Worm (Caenorhabditis elegans) whole organism, young adult: ENCODE results near the gene F13H10.1.

ENCODE experiments used
- D2030.7 ChIP-seq: fragments of 200-800 bp; sonication (Bioruptor generic); IDR thresholded peaks from 2 replicates; pipeline ENCODE4 v1.3.6; 2022; ENCODE audit warnings: missing genetic modification reagents, missing genetic modification characterization, missing compliant biosample characterization
- F10E7.11 ChIP-seq: sonication (generic microtip); optimal IDR thresholded peaks from 2 replicates; lab custom pipeline; 2017; ENCODE audit warnings: mild to moderate bottlenecking, missing genetic modification characterization, moderate library complexity, missing compliant biosample characterization
- F22D6.2 ChIP-seq: sonication (generic microtip); optimal IDR thresholded peaks from 2 replicates; lab custom pipeline; 2016; ENCODE audit warnings: mild to moderate bottlenecking, missing genetic modification characterization, missing compliant biosample characterization
- F23B12.7 ChIP-seq: sonication (generic microtip); optimal IDR thresholded peaks from 2 replicates; lab custom pipeline; 2017; ENCODE audit warnings: missing genetic modification characterization, mild to moderate bottlenecking, missing compliant biosample characterization, antibody characterized with exemption, moderate library complexity; ENCODE audit not compliant: insufficient read depth
- F39B2.1 ChIP-seq: fragments of 200-800 bp; sonication (Bioruptor generic); IDR thresholded peaks from 2 replicates; pipeline ENCODE4 v1.3.6; 2022; ENCODE audit warnings: missing genetic modification reagents, missing genetic modification characterization, missing compliant biosample characterization
- F52B5.7 ChIP-seq: sonication (generic microtip); optimal IDR thresholded peaks from 2 replicates; lab custom pipeline; 2016; ENCODE audit warnings: mild to moderate bottlenecking, missing genetic modification characterization, missing compliant biosample characterization
- T07F8.4 ChIP-seq: sonication (generic microtip); optimal IDR thresholded peaks from 2 replicates; lab custom pipeline; 2016; ENCODE audit warnings: mild to moderate bottlenecking, missing genetic modification characterization, moderate library complexity, missing compliant biosample characterization
- T26A5.8 ChIP-seq: sonication (generic microtip); optimal IDR thresholded peaks from 2 replicates; lab custom pipeline; 2016; ENCODE audit warnings: missing genetic modification characterization, missing compliant biosample characterization
- Y56A3A.18 ChIP-seq: fragments of 200-800 bp; sonication (Bioruptor generic); IDR thresholded peaks from 2 replicates; pipeline ENCODE4 v1.3.6; 2022; ENCODE audit warnings: missing genetic modification reagents, missing genetic modification characterization, missing compliant biosample characterization
- Y95B8A.8 ChIP-seq: fragments of 200-800 bp; sonication (Bioruptor generic); IDR thresholded peaks from 2 replicates; pipeline ENCODE4 v1.3.6; 2022; ENCODE audit warnings: missing genetic modification reagents, missing genetic modification characterization, missing compliant biosample characterization
- ZK185.1 ChIP-seq: sonication (generic microtip); optimal IDR thresholded peaks from 2 replicates; lab custom pipeline; 2016; ENCODE audit warnings: mild to moderate bottlenecking, missing genetic modification characterization, missing compliant biosample characterization; ENCODE audit not compliant: poor library complexity, severe bottlenecking
- atf-7 ChIP-seq: sonication (generic microtip); optimal IDR thresholded peaks from 2 replicates; lab custom pipeline; 2017; ENCODE audit warnings: mild to moderate bottlenecking, missing genetic modification characterization, missing compliant biosample characterization
- athp-1 ChIP-seq: sonication (generic microtip); optimal IDR thresholded peaks from 2 replicates; lab custom pipeline; 2017; ENCODE audit warnings: mild to moderate bottlenecking, missing genetic modification characterization, missing compliant biosample characterization
- ccch-3 ChIP-seq: fragments of 200-800 bp; sonication (Bioruptor generic); optimal IDR thresholded peaks from 2 replicates; lab custom pipeline; 2018; ENCODE audit warnings: mild to moderate bottlenecking, missing genetic modification characterization, missing compliant biosample characterization
- cebp-1 ChIP-seq, 2 experiments: fragments of 200-800 bp in 1 of 2; sonication (Bioruptor generic) in 1 of 2; sonication (generic microtip) in 1 of 2; IDR thresholded peaks in 1 of 2; optimal IDR thresholded peaks in 1 of 2; 2 replicates each; pipeline versions ENCODE4 v1.3.6 to Lab custom; 2017 to 2022; ENCODE audit warnings: missing compliant biosample characterization in 2 of 2, missing genetic modification characterization in 2 of 2, mild to moderate bottlenecking in 1 of 2, missing genetic modification reagents in 1 of 2, moderate library complexity in 1 of 2
- ceh-100 ChIP-seq: fragments of 200-800 bp; sonication (Bioruptor generic); IDR thresholded peaks from 2 replicates; pipeline ENCODE4 v1.3.6; 2022; ENCODE audit warnings: missing genetic modification reagents, missing genetic modification characterization, missing compliant biosample characterization
- ceh-27 ChIP-seq: fragments of 200-800 bp; sonication (Bioruptor generic); optimal IDR thresholded peaks from 2 replicates; lab custom pipeline; 2018; ENCODE audit warnings: mild to moderate bottlenecking, missing genetic modification characterization, moderate library complexity, missing compliant biosample characterization
- dox-1 ChIP-seq: fragments of 200-800 bp; sonication (Bioruptor generic); IDR thresholded peaks from 2 replicates; pipeline ENCODE4 v1.3.6; 2022; ENCODE audit warnings: missing genetic modification reagents, missing genetic modification characterization, missing compliant biosample characterization
- egl-44 ChIP-seq: fragments of 200-800 bp; sonication (Bioruptor generic); IDR thresholded peaks from 2 replicates; pipeline ENCODE4 v1.3.6; 2022; ENCODE audit warnings: missing genetic modification reagents, missing genetic modification characterization, missing compliant biosample characterization
- hrde-1 ChIP-seq: sonication (generic microtip); optimal IDR thresholded peaks from 2 replicates; lab custom pipeline; 2016; ENCODE audit warnings: missing genetic modification characterization, mild to moderate bottlenecking, missing compliant biosample characterization, moderate library complexity, missing genotype, missing genetic modification reagents, borderline replicate concordance
- let-607 ChIP-seq, 2 experiments: fragments of 200-800 bp in 1 of 2; sonication (Bioruptor generic) in 1 of 2; sonication (generic microtip) in 1 of 2; optimal IDR thresholded peaks; 2 replicates each; lab custom pipeline; 2016 to 2018; ENCODE audit warnings: mild to moderate bottlenecking in 2 of 2, missing compliant biosample characterization in 2 of 2, missing genetic modification characterization in 2 of 2, moderate library complexity in 2 of 2, missing genotype in 1 of 2
- lin-26 ChIP-seq: fragments of 200-800 bp; sonication (Bioruptor generic); IDR thresholded peaks from 2 replicates; pipeline ENCODE4 v1.3.6; 2022; ENCODE audit warnings: missing genetic modification reagents, missing genetic modification characterization, missing compliant biosample characterization
- lir-1 ChIP-seq: fragments of 200-800 bp; sonication (Bioruptor generic); conservative IDR thresholded peaks from 2 replicates; pipeline ENCODE4 v1.3.6; 2022; ENCODE audit warnings: missing genetic modification reagents, missing genetic modification characterization, missing compliant biosample characterization
- lsy-27 ChIP-seq: sonication (generic microtip); optimal IDR thresholded peaks from 2 replicates; lab custom pipeline; 2017; ENCODE audit warnings: missing genetic modification characterization, mild to moderate bottlenecking, missing compliant biosample characterization, antibody characterized with exemption, missing genotype, borderline replicate concordance; ENCODE audit not compliant: insufficient read depth
- madf-8 ChIP-seq: fragments of 200-800 bp; sonication (Bioruptor generic); conservative IDR thresholded peaks from 2 replicates; pipeline ENCODE4 v1.3.6; 2022; ENCODE audit warnings: missing genetic modification reagents, missing genetic modification characterization, missing compliant biosample characterization
- nfya-2 ChIP-seq: fragments of 200-800 bp; sonication (Bioruptor generic); IDR thresholded peaks from 2 replicates; pipeline ENCODE4 v1.3.6; 2022; ENCODE audit warnings: missing genetic modification reagents, missing genetic modification characterization, missing compliant biosample characterization
- nhr-90 ChIP-seq: sonication (generic microtip); optimal IDR thresholded peaks from 2 replicates; lab custom pipeline; 2016; ENCODE audit warnings: missing genotype, mild to moderate bottlenecking, missing genetic modification characterization, missing compliant biosample characterization
- sdz-38 ChIP-seq: sonication (generic microtip); optimal IDR thresholded peaks from 2 replicates; lab custom pipeline; 2016; ENCODE audit warnings: missing genotype, missing genetic modification characterization, missing compliant biosample characterization
- snpc-4 ChIP-seq, 5 experiments: fragments of 150-350 bp in 1 of 5; sonication (generic microtip) in 4 of 5; optimal IDR thresholded peaks; 2 replicates each; lab custom pipeline; 2014 to 2018; ENCODE audit warnings: missing genetic modification characterization in 5 of 5, missing biosample characterization in 3 of 5, antibody characterized with exemption in 2 of 5, mild to moderate bottlenecking in 2 of 5, missing compliant biosample characterization in 2 of 5, missing genotype in 2 of 5, moderate library complexity in 2 of 5, missing genetic modification reagents in 1 of 5
- sptf-2 ChIP-seq: fragments of 200-800 bp; sonication (Bioruptor generic); optimal IDR thresholded peaks from 2 replicates; lab custom pipeline; 2018; ENCODE audit warnings: mild to moderate bottlenecking, missing genetic modification characterization, missing compliant biosample characterization
- tbx-9 ChIP-seq: sonication (generic microtip); optimal IDR thresholded peaks from 2 replicates; lab custom pipeline; 2016; ENCODE audit warnings: borderline replicate concordance, missing genetic modification characterization, inconsistent platforms, missing compliant biosample characterization
- unc-130 ChIP-seq: sonication (generic microtip); optimal IDR thresholded peaks from 2 replicates; lab custom pipeline; 2016; ENCODE audit warnings: missing genetic modification reagents, missing genetic modification characterization, missing compliant biosample characterization
- ztf-25 ChIP-seq: fragments of 200-800 bp; sonication (Bioruptor generic); IDR thresholded peaks from 2 replicates; pipeline ENCODE4 v1.3.6; 2022; ENCODE audit warnings: missing genetic modification reagents, missing genetic modification characterization, missing compliant biosample characterization
- ztf-28 ChIP-seq: fragments of 200-800 bp; sonication (Bioruptor generic); IDR thresholded peaks from 2 replicates; pipeline ENCODE4 v1.3.6; 2022; ENCODE audit warnings: missing genetic modification reagents, missing genetic modification characterization, missing compliant biosample characterization
- ztf-3 ChIP-seq: fragments of 200-800 bp; sonication (Bioruptor generic); optimal IDR thresholded peaks from 2 replicates; lab custom pipeline; 2018; ENCODE audit warnings: mild to moderate bottlenecking, missing genetic modification characterization, missing compliant biosample characterization

Gene F13H10.1

DNA sequence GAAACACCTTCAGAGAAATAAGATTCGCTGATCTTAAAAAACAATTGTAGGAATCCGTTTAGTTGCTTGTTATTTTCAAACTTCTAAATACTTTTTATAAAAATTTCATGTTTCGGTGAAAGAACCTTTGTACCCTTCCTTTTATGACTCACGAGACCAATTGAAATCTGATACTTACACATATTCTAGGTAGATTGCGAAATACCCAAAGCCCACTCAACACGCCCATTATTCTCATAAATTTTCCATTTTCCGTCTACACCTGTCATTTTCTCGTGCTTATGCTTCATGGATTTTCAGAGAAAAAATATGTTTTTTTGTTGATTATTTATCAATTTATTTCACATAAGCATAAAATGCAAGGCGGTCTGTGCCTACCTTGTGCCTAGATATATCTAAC lies 2.0 kb downstream of the F13H10.1 start:
- TF ChIP-seq lsy-27 (tag; lab: Kevin White, UChicago), result no peak
- TF ChIP-seq cebp-1 (GFP tag; IDR thresholded peaks at IDR 0.05; lab: Robert Waterston, UW), result peak; percentile 76
- TF ChIP-seq cebp-1 (tag; optimal IDR thresholded peaks at IDR 0.05; lab: Kevin White, UChicago), result peak; percentile 94
- no peak for TF ChIP-seq egl-44 (GFP tag; lab: Robert Waterston, UW)

DNA sequence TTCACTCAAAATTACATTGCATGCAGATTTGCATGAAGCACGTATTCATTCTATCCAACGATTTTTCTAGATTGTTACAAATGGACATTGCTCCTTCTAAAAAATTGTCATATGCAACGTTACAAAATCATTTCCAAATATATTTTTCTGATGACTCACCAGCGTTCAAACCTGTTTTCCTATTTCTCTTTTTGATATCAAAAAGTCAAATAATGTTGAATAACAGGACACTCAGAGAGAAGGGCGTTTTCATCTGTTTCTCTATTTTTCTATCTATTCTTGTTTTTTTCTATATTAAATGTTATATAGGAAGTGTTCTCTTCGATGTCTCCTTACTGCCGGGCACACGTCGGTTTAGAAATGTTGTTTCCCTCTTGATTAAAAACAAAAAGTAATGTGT lies 2.5 kb downstream of the F13H10.1 start:
- no peak for TF ChIP-seq lir-1 (GFP tag; lab: Robert Waterston, UW)
- no peak for TF ChIP-seq F39B2.1 (GFP tag; lab: Robert Waterston, UW)
- TF ChIP-seq Y95B8A.8 (GFP tag; lab: Robert Waterston, UW), result no peak
- no peak for TF ChIP-seq ztf-28 (GFP tag; lab: Robert Waterston, UW)
- TF ChIP-seq ceh-100, result no peak
- no peak for TF ChIP-seq sdz-38 (tag; lab: Kevin White, UChicago)
- no peak for TF ChIP-seq ztf-3 (GFP tag; lab: Kevin White, UChicago)
- no peak for TF ChIP-seq nfya-2 (GFP tag; lab: Robert Waterston, UW)
- TF ChIP-seq ztf-25 (GFP tag; lab: Robert Waterston, UW), result no peak
- TF ChIP-seq unc-130 (GFP tag; lab: Kevin White, UChicago), result no peak
- TF ChIP-seq nhr-90 (tag; lab: Kevin White, UChicago), result no peak
- no peak for TF ChIP-seq athp-1 (tag; lab: Kevin White, UChicago)
- no peak for TF ChIP-seq F52B5.7 (tag; lab: Kevin White, UChicago)
- TF ChIP-seq ccch-3 (GFP tag; lab: Kevin White, UChicago), result no peak
- TF ChIP-seq F22D6.2, result no peak
- TF ChIP-seq T26A5.8 (tag; lab: Kevin White, UChicago), result no peak
- no peak for TF ChIP-seq ZK185.1
- TF ChIP-seq tbx-9 (tag; lab: Kevin White, UChicago), result no peak

DNA sequence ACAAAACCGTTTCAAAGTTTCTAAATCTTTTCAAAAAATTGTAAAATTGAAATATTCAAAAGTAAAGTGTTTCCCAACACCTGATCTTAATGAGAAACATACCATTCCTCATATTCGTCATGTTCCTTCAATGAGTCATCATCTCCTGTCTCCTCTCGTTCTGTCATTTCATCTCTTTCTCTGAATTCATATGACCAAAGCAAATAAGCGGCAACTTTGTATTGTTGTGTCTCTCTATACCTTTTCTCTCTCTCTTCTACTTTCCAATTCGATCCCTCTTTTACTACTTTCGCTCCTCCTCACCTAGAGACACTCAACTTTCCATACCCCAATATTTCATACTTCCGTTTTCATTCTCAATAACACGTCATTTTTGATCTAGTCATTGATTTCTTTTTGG lies 3.9 kb downstream of the F13H10.1 start:
- TF ChIP-seq F10E7.11, result no peak
- no peak for TF ChIP-seq cebp-1 (GFP tag; IDR thresholded peaks at IDR 0.05; lab: Robert Waterston, UW)
- TF ChIP-seq cebp-1 (tag; optimal IDR thresholded peaks at IDR 0.05; lab: Kevin White, UChicago), result peak; percentile 31
- TF ChIP-seq lsy-27 (tag; lab: Kevin White, UChicago), result no peak
- no peak for TF ChIP-seq ZK185.1
- peak; percentile 54 for TF ChIP-seq ceh-27 (GFP tag; lab: Kevin White, UChicago)
- no peak for TF ChIP-seq atf-7
- TF ChIP-seq hrde-1 (tag; lab: Kevin White, UChicago), result no peak
- TF ChIP-seq snpc-4 (GFP tag; optimal IDR thresholded peaks at IDR 0.05; lab: Kevin White, UChicago), result no peak
- TF ChIP-seq snpc-4 (tag; optimal IDR thresholded peaks at IDR 0.05; lab: Kevin White, UChicago), result no peak
- TF ChIP-seq madf-8, result no peak
- no peak for TF ChIP-seq let-607 (tag; optimal IDR thresholded peaks at IDR 0.05; lab: Kevin White, UChicago)
- no peak for TF ChIP-seq dox-1 (GFP tag; lab: Robert Waterston, UW)
- no peak for TF ChIP-seq F23B12.7
- no peak for TF ChIP-seq sptf-2

DNA sequence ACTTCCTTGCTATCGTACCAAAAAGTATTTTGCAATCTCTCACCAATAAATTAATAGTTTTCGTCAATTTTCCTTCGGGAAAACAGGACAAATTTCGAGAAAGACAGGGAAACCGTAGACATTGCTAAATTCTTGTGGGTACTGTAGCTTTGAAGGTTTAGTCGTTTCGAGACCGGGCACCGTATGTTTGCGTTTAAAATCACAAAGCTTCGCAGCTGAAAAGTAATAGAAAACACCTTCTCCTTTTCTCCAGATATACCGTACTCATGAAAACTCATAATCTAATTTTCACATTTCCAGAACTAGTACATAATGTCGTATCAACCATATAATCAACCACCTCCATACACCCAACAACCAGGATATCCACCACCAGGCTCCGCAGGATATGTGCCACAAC lies 4.6 kb downstream of the F13H10.1 start, which contains the start of gene F13H10.6:
Gene F13H10.6, plus strand, starts transcription at position 301 of the 400 bp plus-strand sequence.
- no peak for TF ChIP-seq T07F8.4 (tag; lab: Kevin White, UChicago)
- TF ChIP-seq D2030.7 (GFP tag; lab: Robert Waterston, UW), result no peak
- no peak for TF ChIP-seq lin-26 (GFP tag; lab: Robert Waterston, UW)
- no peak for TF ChIP-seq Y56A3A.18 (GFP tag; lab: Robert Waterston, UW)
- TF ChIP-seq, all 124 proteins: peak for 0
